Worm (Caenorhabditis elegans) whole organism, early embryonic: Measurements from ENCODE around the gene vha-12.

ENCODE experiments used
- ceh-13 ChIP-seq: fragments of 200-800 bp; sonication (Bioruptor generic); optimal IDR thresholded peaks from 2 replicates; lab custom pipeline; 2018; ENCODE audit warnings: mild to moderate bottlenecking, missing genetic modification characterization, missing compliant biosample characterization
- hmbx-1 ChIP-seq: sonication (generic microtip); optimal IDR thresholded peaks from 2 replicates; lab custom pipeline; 2016; ENCODE audit warnings: mild to moderate bottlenecking, missing genetic modification characterization, missing compliant biosample characterization
- scrt-1 ChIP-seq: fragments of 200-800 bp; sonication (Bioruptor generic); IDR thresholded peaks from 2 replicates; pipeline ENCODE4 v1.3.6; 2022; ENCODE audit warnings: missing genetic modification characterization, missing compliant biosample characterization
- sea-1 ChIP-seq: fragments of 200-800 bp; sonication (Bioruptor generic); conservative IDR thresholded peaks from 2 replicates; pipeline ENCODE4 v1.3.6; 2022; ENCODE audit warnings: missing genetic modification characterization, missing compliant biosample characterization

- no peak for TF ChIP-seq sea-1 (GFP tag; lab: Robert Waterston, UW)
- TF ChIP-seq ceh-13 (GFP tag; lab: Kevin White, UChicago), result no peak
- TF ChIP-seq hmbx-1 (tag; lab: Kevin White, UChicago), result no peak
- TF ChIP-seq scrt-1 (GFP tag; lab: Robert Waterston, UW), result no peak
These were observed 43.1 kb upstream of the vha-12 start for ce11 chrX:4147600-4148448.
